Worm (Caenorhabditis elegans) whole organism, L2 larva: Measurements from ENCODE around the gene acr-8.

ENCODE experiments used
- C34F6.9 ChIP-seq: fragments of 150-350 bp; optimal IDR thresholded peaks from 2 replicates; lab custom pipeline; 2014; ENCODE audit warnings: missing biosample characterization, missing genetic modification characterization
- F13H6.1 ChIP-seq: sonication (generic microtip); optimal IDR thresholded peaks from 2 replicates; lab custom pipeline; 2016; ENCODE audit warnings: missing genetic modification characterization, missing compliant biosample characterization
- R02D3.7 ChIP-seq: fragments of 150-350 bp; optimal IDR thresholded peaks from 2 replicates; lab custom pipeline; 2014; ENCODE audit warnings: missing biosample characterization, missing genetic modification characterization
- Y55F3AM.14 ChIP-seq: fragments of 200-800 bp; sonication (Bioruptor generic); optimal IDR thresholded peaks from 2 replicates; lab custom pipeline; 2018; ENCODE audit warnings: mild to moderate bottlenecking, missing genetic modification characterization, missing compliant biosample characterization
- ZK546.5 ChIP-seq: sonication (generic microtip); optimal IDR thresholded peaks from 2 replicates; lab custom pipeline; 2017; ENCODE audit warnings: missing biosample characterization, missing genetic modification characterization
- alr-1 ChIP-seq: fragments of 150-350 bp; optimal IDR thresholded peaks from 2 replicates; lab custom pipeline; 2014; ENCODE audit warnings: missing biosample characterization, missing genetic modification characterization
- aly-2 ChIP-seq: fragments of 150-350 bp; optimal IDR thresholded peaks from 2 replicates; lab custom pipeline; 2014; ENCODE audit warnings: missing biosample characterization, missing genetic modification characterization
- ama-1 ChIP-seq: fragments of 150-350 bp; optimal IDR thresholded peaks from 2 replicates; lab custom pipeline; 2018; ENCODE audit warnings: inconsistent platforms
- blmp-1 ChIP-seq: sonication (generic microtip); optimal IDR thresholded peaks from 2 replicates; lab custom pipeline; 2017; ENCODE audit warnings: missing genetic modification characterization, mild to moderate bottlenecking, missing compliant biosample characterization, antibody characterized with exemption, moderate library complexity; ENCODE audit not compliant: insufficient read depth
- ceh-16 ChIP-seq: fragments of 150-350 bp; optimal IDR thresholded peaks from 2 replicates; lab custom pipeline; 2014; ENCODE audit warnings: missing biosample characterization, missing genetic modification characterization
- ceh-82 ChIP-seq: fragments of 150-350 bp; optimal IDR thresholded peaks from 2 replicates; lab custom pipeline; 2014; ENCODE audit warnings: missing biosample characterization, missing genetic modification characterization
- crh-2 ChIP-seq: sonication (generic microtip); optimal IDR thresholded peaks from 2 replicates; lab custom pipeline; 2017; ENCODE audit warnings: missing biosample characterization, missing genetic modification characterization
- dmd-4 ChIP-seq: sonication (generic microtip); optimal IDR thresholded peaks from 2 replicates; lab custom pipeline; 2017; ENCODE audit warnings: missing biosample characterization, missing genetic modification characterization
- egl-27 ChIP-seq: sonication (generic microtip); optimal IDR thresholded peaks from 3 replicates; lab custom pipeline; 2017; ENCODE audit warnings: missing biosample characterization, missing genetic modification reagents, missing genetic modification characterization
- fos-1 ChIP-seq: fragments of 150-350 bp; optimal IDR thresholded peaks from 2 replicates; lab custom pipeline; 2014; ENCODE audit warnings: missing biosample characterization, missing genetic modification characterization
- gmeb-1 ChIP-seq: fragments of 150-350 bp; optimal IDR thresholded peaks from 2 replicates; lab custom pipeline; 2014; ENCODE audit warnings: missing biosample characterization, missing genetic modification characterization
- lin-11 ChIP-seq: fragments of 150-350 bp; sonication (generic microtip); optimal IDR thresholded peaks from 2 replicates; lab custom pipeline; 2014; ENCODE audit warnings: missing biosample characterization, missing genetic modification characterization, inconsistent platforms, mixed read lengths
- lin-13 ChIP-seq: fragments of 150-350 bp; optimal IDR thresholded peaks from 2 replicates; lab custom pipeline; 2014; ENCODE audit warnings: missing biosample characterization, missing genetic modification reagents, missing genetic modification characterization
- lin-39 ChIP-seq: fragments of 150-350 bp; optimal IDR thresholded peaks from 2 replicates; lab custom pipeline; 2014; ENCODE audit warnings: missing biosample characterization, missing genetic modification reagents, missing genetic modification characterization
- lsy-2 ChIP-seq, 2 experiments: fragments of 150-350 bp in 1 of 2; sonication (generic microtip) in 1 of 2; optimal IDR thresholded peaks; 2 replicates each; lab custom pipeline; 2014 to 2017; ENCODE audit warnings: missing biosample characterization in 2 of 2, missing genetic modification characterization in 2 of 2
- mab-5 ChIP-seq: fragments of 150-350 bp; optimal IDR thresholded peaks from 2 replicates; lab custom pipeline; 2014; ENCODE audit warnings: missing biosample characterization, missing genetic modification characterization
- mbf-1 ChIP-seq: sonication (generic microtip); optimal IDR thresholded peaks from 2 replicates; lab custom pipeline; 2017; ENCODE audit warnings: missing biosample characterization, missing genetic modification characterization
- mdl-1 ChIP-seq, 2 experiments: fragments of 150-350 bp in 1 of 2; sonication (generic microtip) in 1 of 2; optimal IDR thresholded peaks; 2 replicates each; lab custom pipeline; 2017; ENCODE audit warnings: missing biosample characterization in 2 of 2, missing genetic modification characterization in 2 of 2
- nhr-10 ChIP-seq: sonication (generic microtip); optimal IDR thresholded peaks from 2 replicates; lab custom pipeline; 2017; ENCODE audit warnings: missing biosample characterization, missing genetic modification characterization
- nhr-11 ChIP-seq: fragments of 150-350 bp; optimal IDR thresholded peaks from 2 replicates; lab custom pipeline; 2014; ENCODE audit warnings: missing biosample characterization, missing genetic modification characterization
- nhr-12 ChIP-seq: fragments of 150-350 bp; optimal IDR thresholded peaks from 2 replicates; lab custom pipeline; 2014; ENCODE audit warnings: missing biosample characterization, missing genetic modification characterization
- nhr-129 ChIP-seq: fragments of 150-350 bp; optimal IDR thresholded peaks from 2 replicates; lab custom pipeline; 2014; ENCODE audit warnings: missing biosample characterization, missing genetic modification characterization
- nhr-21 ChIP-seq: fragments of 150-350 bp; optimal IDR thresholded peaks from 2 replicates; lab custom pipeline; 2014; ENCODE audit warnings: missing biosample characterization, missing genetic modification characterization
- nhr-23 ChIP-seq: fragments of 150-350 bp; optimal IDR thresholded peaks from 2 replicates; lab custom pipeline; 2014; ENCODE audit warnings: missing biosample characterization, missing genetic modification reagents, missing genetic modification characterization
- nhr-237 ChIP-seq: fragments of 150-350 bp; optimal IDR thresholded peaks from 2 replicates; lab custom pipeline; 2014; ENCODE audit warnings: missing biosample characterization, missing genetic modification characterization
- nhr-25 ChIP-seq: fragments of 150-350 bp; sonication (generic microtip); optimal IDR thresholded peaks from 3 replicates; lab custom pipeline; 2014; ENCODE audit warnings: missing biosample characterization, missing genetic modification characterization
- nhr-6 ChIP-seq: fragments of 150-350 bp; optimal IDR thresholded peaks from 2 replicates; lab custom pipeline; 2014; ENCODE audit warnings: missing biosample characterization, missing genetic modification characterization
- nhr-77 ChIP-seq: fragments of 150-350 bp; optimal IDR thresholded peaks from 2 replicates; lab custom pipeline; 2014; ENCODE audit warnings: missing biosample characterization, missing genetic modification characterization
- peb-1 ChIP-seq: fragments of 150-350 bp; optimal IDR thresholded peaks from 2 replicates; lab custom pipeline; 2014; ENCODE audit warnings: missing biosample characterization, missing genetic modification characterization
- sem-4 ChIP-seq: fragments of 150-350 bp; optimal IDR thresholded peaks from 2 replicates; lab custom pipeline; 2014; ENCODE audit warnings: missing biosample characterization, missing genetic modification reagents, missing genetic modification characterization
- skn-1 ChIP-seq: sonication (generic microtip); optimal IDR thresholded peaks from 2 replicates; lab custom pipeline; 2017; ENCODE audit warnings: missing biosample characterization, missing genetic modification characterization
- sma-3 ChIP-seq: sonication (generic microtip); optimal IDR thresholded peaks from 2 replicates; lab custom pipeline; 2016; ENCODE audit warnings: missing genetic modification reagents, missing genetic modification characterization, missing compliant biosample characterization
- sma-9 ChIP-seq, 2 experiments: fragments of 150-350 bp in 1 of 2; sonication (generic microtip) in 1 of 2; optimal IDR thresholded peaks; 2 replicates each; lab custom pipeline; 2014 to 2016; ENCODE audit warnings: missing genetic modification characterization in 2 of 2, mild to moderate bottlenecking in 1 of 2, missing biosample characterization in 1 of 2, missing compliant biosample characterization in 1 of 2, missing genetic modification reagents in 1 of 2, moderate library complexity in 1 of 2
- snpc-4 ChIP-seq: fragments of 150-350 bp; optimal IDR thresholded peaks from 2 replicates; lab custom pipeline; 2014; ENCODE audit warnings: missing biosample characterization, missing genetic modification characterization
- unc-39 ChIP-seq: fragments of 150-350 bp; optimal IDR thresholded peaks from 2 replicates; lab custom pipeline; 2014; ENCODE audit warnings: missing biosample characterization, missing genetic modification characterization
- unc-55 ChIP-seq: fragments of 150-350 bp; sonication (generic microtip); optimal IDR thresholded peaks from 3 replicates; lab custom pipeline; 2014; ENCODE audit warnings: missing biosample characterization, missing genetic modification reagents, missing genetic modification characterization
- unc-62 ChIP-seq: fragments of 150-350 bp; optimal IDR thresholded peaks from 2 replicates; lab custom pipeline; 2014; ENCODE audit warnings: missing biosample characterization, missing genetic modification reagents, missing genetic modification characterization
- zag-1 ChIP-seq: fragments of 150-350 bp; optimal IDR thresholded peaks from 2 replicates; lab custom pipeline; 2014; ENCODE audit warnings: missing biosample characterization, missing genetic modification characterization
- ztf-1 ChIP-seq: fragments of 200-800 bp; sonication (Bioruptor generic); conservative IDR thresholded peaks from 2 replicates; pipeline ENCODE4 v1.3.6; 2022; ENCODE audit warnings: missing genetic modification characterization, missing compliant biosample characterization
- ztf-11 ChIP-seq: sonication (generic microtip); optimal IDR thresholded peaks from 2 replicates; lab custom pipeline; 2017; ENCODE audit warnings: missing biosample characterization, missing genetic modification characterization
- ztf-4 ChIP-seq: fragments of 150-350 bp; optimal IDR thresholded peaks from 2 replicates; lab custom pipeline; 2014; ENCODE audit warnings: missing biosample characterization, missing genetic modification characterization

acr-8 gene

ce11 chrX:10391174-10391573 lies 21.4 kb upstream of the acr-8 start (continued):
- TF ChIP-seq F13H6.1 (tag; lab: Kevin White, UChicago) = no peak
- peak; percentile 12 for TF ChIP-seq fos-1 (tag; lab: Kevin White, UChicago)
- no peak for TF ChIP-seq nhr-77 (tag; lab: Kevin White, UChicago)
- TF ChIP-seq nhr-21 = peak; percentile 64
- no peak for TF ChIP-seq nhr-237 (tag; lab: Kevin White, UChicago)
- no peak for TF ChIP-seq nhr-10 (tag; lab: Kevin White, UChicago)
- no peak for TF ChIP-seq unc-39
- TF ChIP-seq ceh-16 (tag; lab: Kevin White, UChicago) = peak; percentile 40
- TF ChIP-seq nhr-11 (tag; lab: Kevin White, UChicago) = no peak
- peak; percentile 54 for TF ChIP-seq sem-4
- no peak for TF ChIP-seq aly-2 (tag; lab: Kevin White, UChicago)
- TF ChIP-seq R02D3.7 (tag; lab: Kevin White, UChicago) = no peak
- TF ChIP-seq Y55F3AM.14 = no peak
- no peak for TF ChIP-seq nhr-23 (tag; lab: Kevin White, UChicago)
- TF ChIP-seq peb-1 (tag; lab: Kevin White, UChicago) = no peak
- no peak for TF ChIP-seq zag-1 (tag; lab: Kevin White, UChicago)
- TF ChIP-seq C34F6.9 = no peak
- no peak for TF ChIP-seq mab-5 (tag; lab: Kevin White, UChicago)
- no peak for TF ChIP-seq ama-1 (lab: Kevin White, UChicago)
- no peak for TF ChIP-seq ztf-11 (tag; lab: Kevin White, UChicago)
- no peak for TF ChIP-seq sma-9 (GFP tag; optimal IDR thresholded peaks at IDR 0.05; lab: Kevin White, UChicago)
- no peak for TF ChIP-seq sma-9 (tag; optimal IDR thresholded peaks at IDR 0.05; lab: Kevin White, UChicago)
- TF ChIP-seq ZK546.5 (tag; lab: Kevin White, UChicago) = no peak

DNA sequence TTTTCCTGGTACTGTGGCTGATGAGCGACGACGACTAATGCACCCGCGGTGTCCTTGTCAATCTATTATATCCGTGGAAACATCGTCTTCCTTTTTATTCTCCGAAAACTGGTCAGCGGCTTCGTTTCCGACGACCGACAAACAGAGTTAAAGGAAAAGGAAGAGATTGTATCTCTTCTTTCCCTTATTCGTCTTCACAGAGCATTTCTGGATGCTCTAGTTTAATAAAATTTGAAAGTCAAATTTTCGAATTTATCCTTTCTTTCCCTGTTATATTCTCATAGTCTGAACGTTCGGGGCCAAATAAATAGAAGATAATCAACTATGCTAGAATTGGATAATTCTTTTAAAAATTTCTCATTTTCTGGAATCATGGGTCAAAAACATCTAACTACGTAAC lies 19.7 kb upstream of the acr-8 start:
- TF ChIP-seq ztf-1 (no peak), lin-11 (tag; lab: Kevin White, UChicago) (no peak), snpc-4 (tag; lab: Kevin White, UChicago) (no peak), egl-27 (tag; lab: Kevin White, UChicago) (no peak), nhr-12 (tag; lab: Kevin White, UChicago) (no peak), mdl-1 (tag; optimal IDR thresholded peaks at IDR 0.05; lab: Kevin White, UChicago) (no peak), blmp-1 (tag; lab: Kevin White, UChicago) (no peak), nhr-25 (tag; lab: Kevin White, UChicago) (no peak), dmd-4 (tag; lab: Kevin White, UChicago) (no peak), unc-55 (GFP tag; lab: Kevin White, UChicago) (no peak), skn-1 (tag; lab: Kevin White, UChicago) (no peak)

- TF ChIP-seq skn-1 (tag; lab: Kevin White, UChicago) (no peak), nhr-12 (tag; lab: Kevin White, UChicago) (no peak), sma-3 (no peak)
Measured at ce11 chrX:10393362-10393761, 19.2 kb upstream of the acr-8 start.

ce11 chrX:10394238-10394637 lies 18.3 kb upstream of the acr-8 start:
- TF ChIP-seq peb-1 (tag; lab: Kevin White, UChicago) = no peak
- no peak for TF ChIP-seq unc-55 (GFP tag; lab: Kevin White, UChicago)
- no peak for TF ChIP-seq gmeb-1
- no peak for TF ChIP-seq alr-1 (tag; lab: Kevin White, UChicago)
- TF ChIP-seq C34F6.9 = peak; percentile 30
- TF ChIP-seq lin-13 (GFP tag; lab: Kevin White, UChicago) = no peak
- no peak for TF ChIP-seq nhr-23 (tag; lab: Kevin White, UChicago)
- TF ChIP-seq mdl-1 (tag; optimal IDR thresholded peaks at IDR 0.05; lab: Kevin White, UChicago) = no peak
- TF ChIP-seq nhr-10 (tag; lab: Kevin White, UChicago) = no peak
- TF ChIP-seq ztf-11 (tag; lab: Kevin White, UChicago) = no peak
- TF ChIP-seq ztf-4 (tag; lab: Kevin White, UChicago) = no peak
- no peak for TF ChIP-seq mbf-1 (tag; lab: Kevin White, UChicago)
- TF ChIP-seq ceh-82 = no peak
- TF ChIP-seq nhr-237 (tag; lab: Kevin White, UChicago) = no peak
- TF ChIP-seq crh-2 (tag; lab: Kevin White, UChicago) = no peak
- TF ChIP-seq ztf-1 = no peak
- peak; percentile 48 for TF ChIP-seq sem-4
- peak; percentile 71 for TF ChIP-seq nhr-129
- TF ChIP-seq sma-9 (GFP tag; optimal IDR thresholded peaks at IDR 0.05; lab: Kevin White, UChicago) = peak; percentile 65
- no peak for TF ChIP-seq sma-9 (tag; optimal IDR thresholded peaks at IDR 0.05; lab: Kevin White, UChicago)
- no peak for TF ChIP-seq nhr-11 (tag; lab: Kevin White, UChicago)
- no peak for TF ChIP-seq nhr-6 (tag; lab: Kevin White, UChicago)
- no peak for TF ChIP-seq ama-1 (lab: Kevin White, UChicago)
- no peak for TF ChIP-seq nhr-77 (tag; lab: Kevin White, UChicago)
- TF ChIP-seq lin-39 (tag; lab: Kevin White, UChicago) = no peak
- peak; percentile 85 for TF ChIP-seq F13H6.1 (tag; lab: Kevin White, UChicago)
- TF ChIP-seq skn-1 (tag; lab: Kevin White, UChicago) = no peak
- no peak for TF ChIP-seq lin-11 (tag; lab: Kevin White, UChicago)
- no peak for TF ChIP-seq nhr-12 (tag; lab: Kevin White, UChicago)
- no peak for TF ChIP-seq unc-39
- peak; percentile 31 for TF ChIP-seq mab-5 (tag; lab: Kevin White, UChicago)
- TF ChIP-seq lsy-2 (tag; optimal IDR thresholded peaks at IDR 0.05; lab: Kevin White, UChicago) = no peak
- no peak for TF ChIP-seq nhr-25 (tag; lab: Kevin White, UChicago)
- no peak for TF ChIP-seq unc-62 (GFP tag; lab: Kevin White, UChicago)
